In the genomic region with DNA sequence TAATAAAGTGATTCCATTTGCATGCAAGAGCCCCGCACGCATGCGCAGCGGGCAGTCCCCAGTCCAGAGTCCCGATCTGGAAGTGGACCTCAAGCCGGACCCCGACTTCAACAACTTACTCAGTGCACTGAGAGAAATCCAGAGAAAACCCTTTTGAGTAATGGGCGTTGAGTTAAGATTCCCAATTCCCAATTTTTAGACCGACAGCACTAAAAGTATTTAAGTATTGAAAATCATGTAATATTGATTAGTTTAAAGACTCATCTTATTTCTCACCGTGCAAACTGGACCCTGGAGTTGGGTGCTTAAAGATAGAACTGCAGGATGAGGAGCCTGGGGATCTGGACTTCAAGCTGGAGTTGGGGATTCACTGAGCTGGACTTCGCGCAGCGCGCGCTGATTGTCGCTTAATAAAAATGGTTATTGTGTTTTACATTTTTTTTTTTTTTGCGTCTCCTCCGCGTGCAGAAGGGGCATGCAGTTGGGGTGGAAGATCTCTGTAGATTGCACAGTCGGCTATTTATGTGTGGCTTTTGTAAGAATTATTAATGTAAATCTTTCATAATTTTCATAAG, we compare ENCODE assay signal across 4 fruit fly cellular contexts.
TF ChIP-seq lines count a peak whose summit lies in the region.

No protein-coding gene starts in this region.

- TF ChIP-seq CTCF in whole organism, embryonic (GFP tag; optimal IDR thresholded peaks at IDR 0.05; lab: Kevin White, UChicago): no peak

TF ChIP-seq in whole organism, embryonic, 481 proteins besides CTCF, POLR2A, EP300 and RAD21 (continues in another document):
- TF ChIP-seq CG16815 (GFP tag; optimal IDR thresholded peaks at IDR 0.05; lab: Kevin White, UChicago) (peak; percentile 12), corto (GFP tag; optimal IDR thresholded peaks at IDR 0.05; lab: Kevin White, UChicago) (peak; percentile 89), prd (optimal IDR thresholded peaks at IDR 0.05; lab: Kevin White, UChicago) (no peak), prd (GFP tag; IDR thresholded peaks at IDR 0.05; lab: Robert Waterston, UW) (peak; percentile 23; the same call in 1 of the 3 replicates), Xrp1 (GFP tag; IDR thresholded peaks at IDR 0.05; lab: Robert Waterston, UW) (peak; percentile 55; the same call in 1 of the 2 replicates), CG12659 (GFP tag; optimal IDR thresholded peaks at IDR 0.05; lab: Kevin White, UChicago) (no peak), CG4282 (GFP tag; optimal IDR thresholded peaks at IDR 0.05; lab: Kevin White, UChicago) (no peak), dati (GFP tag; IDR thresholded peaks at IDR 0.05; lab: Robert Waterston, UW) (0 out of 2 replicates have a peak, but pooled peaks have one; percentile 11), dmrt11E (tag; optimal IDR thresholded peaks at IDR 0.05; lab: Kevin White, UChicago) (peak; percentile 51), Dip3 (GFP tag; optimal IDR thresholded peaks at IDR 0.05; lab: Kevin White, UChicago) (no peak), nom (GFP tag; optimal IDR thresholded peaks at IDR 0.05; lab: Kevin White, UChicago) (peak; percentile 97), CG4404 (GFP tag; IDR thresholded peaks at IDR 0.05; lab: Robert Waterston, UW) (0 out of 2 replicates have a peak, but pooled peaks have one; percentile 27), CG13123 (GFP tag; optimal IDR thresholded peaks at IDR 0.05; lab: Kevin White, UChicago) (no peak), CG1603 (tag; optimal IDR thresholded peaks at IDR 0.05; lab: Kevin White, UChicago) (peak; percentile 17), CG15269 (tag; optimal IDR thresholded peaks at IDR 0.05; lab: Kevin White, UChicago) (no peak), Myb (GFP tag; optimal IDR thresholded peaks at IDR 0.05; lab: Kevin White, UChicago) (no peak), CG6254 (GFP tag; optimal IDR thresholded peaks at IDR 0.05; lab: Kevin White, UChicago) (no peak), Ssrp (tag; optimal IDR thresholded peaks at IDR 0.05; lab: Kevin White, UChicago) (no peak), CG18476 (GFP tag; optimal IDR thresholded peaks at IDR 0.05; lab: Kevin White, UChicago) (no peak), CG3726 (GFP tag; IDR thresholded peaks at IDR 0.05; lab: Robert Waterston, UW) (no peak)

TF ChIP-seq in whole organism, prepupa, 60 proteins besides CTCF, POLR2A, EP300 and RAD21 (continues in another document):
- no peak for TF ChIP-seq fkh (GFP tag; optimal IDR thresholded peaks at IDR 0.05; lab: Kevin White, UChicago)
- peak; percentile 97 for TF ChIP-seq CG1621 (tag; optimal IDR thresholded peaks at IDR 0.05; lab: Kevin White, UChicago)
- peak; percentile 98 for TF ChIP-seq CG6808 (GFP tag; optimal IDR thresholded peaks at IDR 0.05; lab: Kevin White, UChicago)
- peak; percentile 78 for TF ChIP-seq CG11762 (GFP tag; optimal IDR thresholded peaks at IDR 0.05; lab: Kevin White, UChicago; ENCODE audit: insufficient read depth)
- TF ChIP-seq CG6792 (GFP tag; optimal IDR thresholded peaks at IDR 0.05; lab: Kevin White, UChicago): peak; percentile 94
- TF ChIP-seq CG31627 (GFP tag; optimal IDR thresholded peaks at IDR 0.05; lab: Kevin White, UChicago): peak; percentile 90
- TF ChIP-seq eg (GFP tag; IDR thresholded peaks at IDR 0.05; lab: Robert Waterston, UW): peak; percentile 56; the same call in 2 of the 3 replicates
- TF ChIP-seq dac (GFP tag; optimal IDR thresholded peaks at IDR 0.05; lab: Kevin White, UChicago): no peak
- TF ChIP-seq ss (GFP tag; optimal IDR thresholded peaks at IDR 0.05; lab: Kevin White, UChicago): peak; percentile 99
- peak; percentile 87 for TF ChIP-seq CG11902 (GFP tag; optimal IDR thresholded peaks at IDR 0.05; lab: Kevin White, UChicago)
- peak; percentile 67 for TF ChIP-seq CG8119 (GFP tag; IDR thresholded peaks at IDR 0.05; lab: Robert Waterston, UW)
- peak; percentile 89 for TF ChIP-seq net (GFP tag; optimal IDR thresholded peaks at IDR 0.05; lab: Kevin White, UChicago)
- TF ChIP-seq Sox14 (GFP tag; optimal IDR thresholded peaks at IDR 0.05; lab: Kevin White, UChicago): peak; percentile 94
- TF ChIP-seq Met (GFP tag; optimal IDR thresholded peaks at IDR 0.05; lab: Kevin White, UChicago): peak; percentile 85
- TF ChIP-seq fd85E (GFP tag; optimal IDR thresholded peaks at IDR 0.05; lab: Kevin White, UChicago): peak; percentile 60
- peak; percentile 77 for TF ChIP-seq Gug (GFP tag; IDR thresholded peaks at IDR 0.05; lab: Robert Waterston, UW)
- peak; percentile 89 for TF ChIP-seq CG7368 (GFP tag; optimal IDR thresholded peaks at IDR 0.05; lab: Kevin White, UChicago)
- peak; percentile 97 for TF ChIP-seq svp (GFP tag; lab: Kevin White, UChicago)
- peak; percentile 93 for TF ChIP-seq cyc (GFP tag; optimal IDR thresholded peaks at IDR 0.05; lab: Kevin White, UChicago)
- peak; percentile 53 for TF ChIP-seq CG4318 (GFP tag; optimal IDR thresholded peaks at IDR 0.05; lab: Kevin White, UChicago)
- peak; percentile 86 for TF ChIP-seq Eip93F (GFP tag; optimal IDR thresholded peaks at IDR 0.05; lab: Kevin White, UChicago)
- peak; percentile 97 for TF ChIP-seq Ets96B (tag; optimal IDR thresholded peaks at IDR 0.05; lab: Kevin White, UChicago)

TF ChIP-seq in whole organism, pupa, 21 proteins besides CTCF, POLR2A, EP300 and RAD21:
- TF ChIP-seq CG13204 (GFP tag; optimal IDR thresholded peaks at IDR 0.05; lab: Kevin White, UChicago): peak; percentile 96
- peak; percentile 71 for TF ChIP-seq rn (GFP tag; IDR thresholded peaks at IDR 0.05; lab: Robert Waterston, UW)
- no peak for TF ChIP-seq CG10348 (GFP tag; IDR thresholded peaks at IDR 0.05; lab: Robert Waterston, UW)
- peak; percentile 97 for TF ChIP-seq CG15710 (tag; optimal IDR thresholded peaks at IDR 0.05; lab: Kevin White, UChicago)
- peak; percentile 96 for TF ChIP-seq gl (tag; optimal IDR thresholded peaks at IDR 0.05; lab: Kevin White, UChicago)
- TF ChIP-seq EcR (GFP tag; optimal IDR thresholded peaks at IDR 0.05; lab: Kevin White, UChicago): peak; percentile 80
- TF ChIP-seq fd96Ca (GFP tag; IDR thresholded peaks at IDR 0.05; lab: Robert Waterston, UW): peak; percentile 90
- peak; percentile 96 for TF ChIP-seq CG17806 (tag; optimal IDR thresholded peaks at IDR 0.05; lab: Kevin White, UChicago)
- TF ChIP-seq D1 (tag; optimal IDR thresholded peaks at IDR 0.05; lab: Kevin White, UChicago): peak; percentile 67
- TF ChIP-seq CG32121 (GFP tag; IDR thresholded peaks at IDR 0.05; lab: Robert Waterston, UW): no peak
- TF ChIP-seq CG8159 (tag; optimal IDR thresholded peaks at IDR 0.05; lab: Kevin White, UChicago): peak; percentile 96
- peak; percentile 96 for TF ChIP-seq Pif1B (GFP tag; optimal IDR thresholded peaks at IDR 0.05; lab: Kevin White, UChicago)
- TF ChIP-seq Ets98B (GFP tag; IDR thresholded peaks at IDR 0.05; lab: Robert Waterston, UW): peak; percentile 51; the same call in 1 of the 2 replicates
- TF ChIP-seq CG8301 (tag; optimal IDR thresholded peaks at IDR 0.05; lab: Kevin White, UChicago): peak; percentile 88
- TF ChIP-seq Snoo (tag; optimal IDR thresholded peaks at IDR 0.05; lab: Kevin White, UChicago): peak; percentile 88
- TF ChIP-seq Pif1A (GFP tag; optimal IDR thresholded peaks at IDR 0.05; lab: Kevin White, UChicago): peak; percentile 83
- peak; percentile 95 for TF ChIP-seq CG9948 (tag; optimal IDR thresholded peaks at IDR 0.05; lab: Kevin White, UChicago)
- TF ChIP-seq CG4496 (GFP tag; IDR thresholded peaks at IDR 0.05; lab: Robert Waterston, UW): peak; percentile 87; the same call in 2 of the 3 replicates
- peak; percentile 93 for TF ChIP-seq CG14655 (GFP tag; optimal IDR thresholded peaks at IDR 0.05; lab: Kevin White, UChicago)
- peak; percentile 85 for TF ChIP-seq CG12605 (GFP tag; IDR thresholded peaks at IDR 0.05; lab: Robert Waterston, UW)
- peak; percentile 96 for TF ChIP-seq CG34367 (tag; optimal IDR thresholded peaks at IDR 0.05; lab: Kevin White, UChicago)
TF ChIP-seq in whole organism, pupa: peak in this region for 19.

TF ChIP-seq in whole organism, wandering third instar larva, 38 proteins besides CTCF, POLR2A, EP300 and RAD21 (continues in another document):
- TF ChIP-seq foxo (GFP tag; optimal IDR thresholded peaks at IDR 0.05; lab: Kevin White, UChicago): peak; percentile 72 to 93
- peak; percentile 92 for TF ChIP-seq rgr (GFP tag; optimal IDR thresholded peaks at IDR 0.05; lab: Kevin White, UChicago)
- TF ChIP-seq woc (GFP tag; optimal IDR thresholded peaks at IDR 0.05; lab: Kevin White, UChicago): peak; percentile 90
- peak; percentile 82 for TF ChIP-seq psq (GFP tag; optimal IDR thresholded peaks at IDR 0.05; lab: Kevin White, UChicago)
- peak; percentile 81 for TF ChIP-seq tai (GFP tag; optimal IDR thresholded peaks at IDR 0.05; lab: Kevin White, UChicago)
- TF ChIP-seq Jra (GFP tag; optimal IDR thresholded peaks at IDR 0.05; lab: Kevin White, UChicago): peak; percentile 79
- TF ChIP-seq HLH106 (tag; optimal IDR thresholded peaks at IDR 0.05; lab: Kevin White, UChicago): peak; percentile 92
- no peak for TF ChIP-seq Dif (GFP tag; optimal IDR thresholded peaks at IDR 0.05; lab: Kevin White, UChicago; ENCODE audit: partially characterized antibody)
- peak; percentile 96 for TF ChIP-seq h (GFP tag; optimal IDR thresholded peaks at IDR 0.05; lab: Kevin White, UChicago)
- TF ChIP-seq Rel (GFP tag; optimal IDR thresholded peaks at IDR 0.05; lab: Kevin White, UChicago): peak; percentile 84
- TF ChIP-seq Rel (tag; optimal IDR thresholded peaks at IDR 0.05; lab: Kevin White, UChicago): peak; percentile 80
- no peak for TF ChIP-seq jim (GFP tag; optimal IDR thresholded peaks at IDR 0.05; lab: Kevin White, UChicago)
- peak; percentile 86 for TF ChIP-seq sage (GFP tag; optimal IDR thresholded peaks at IDR 0.05; lab: Kevin White, UChicago)
- peak; percentile 93 for TF ChIP-seq ey (GFP tag; optimal IDR thresholded peaks at IDR 0.05; lab: Kevin White, UChicago)
- no peak for TF ChIP-seq lola (GFP tag; optimal IDR thresholded peaks at IDR 0.05; lab: Kevin White, UChicago)
- TF ChIP-seq dsf (GFP tag; optimal IDR thresholded peaks at IDR 0.05; lab: Kevin White, UChicago; ENCODE audit: borderline replicate concordance): peak; percentile 42
- TF ChIP-seq brk (GFP tag; optimal IDR thresholded peaks at IDR 0.05; lab: Kevin White, UChicago): peak; percentile 75
- TF ChIP-seq CG9705 (GFP tag; optimal IDR thresholded peaks at IDR 0.05; lab: Kevin White, UChicago): peak; percentile 86
- peak; percentile 44 for TF ChIP-seq CrebA (GFP tag; optimal IDR thresholded peaks at IDR 0.05; lab: Kevin White, UChicago; ENCODE audit: borderline replicate concordance)
- peak; percentile 7 for TF ChIP-seq Hr83 (GFP tag; optimal IDR thresholded peaks at IDR 0.05; lab: Kevin White, UChicago; ENCODE audit: poor library complexity, severe bottlenecking)
- TF ChIP-seq Hnf4 (GFP tag; optimal IDR thresholded peaks at IDR 0.05; lab: Kevin White, UChicago): peak; percentile 92
- no peak for TF ChIP-seq N (GFP tag; optimal IDR thresholded peaks at IDR 0.05; lab: Kevin White, UChicago)
- peak; percentile 76 for TF ChIP-seq dmrt93B (GFP tag; optimal IDR thresholded peaks at IDR 0.05; lab: Kevin White, UChicago)
- TF ChIP-seq br (GFP tag; optimal IDR thresholded peaks at IDR 0.05; lab: Kevin White, UChicago): peak; percentile 94
- TF ChIP-seq usp (GFP tag; optimal IDR thresholded peaks at IDR 0.05; lab: Kevin White, UChicago): no peak
- peak; percentile 90 for TF ChIP-seq OdsH (GFP tag; optimal IDR thresholded peaks at IDR 0.05; lab: Kevin White, UChicago)

Comparison
In these comparisons a context has a peak if more than half of its experiments do, and no peak if none do; other contexts are left out.
1. Of the 7 proteins assayed by ChIP-seq in both whole organism, embryonic and whole organism, prepupa: peak only in whole organism, embryonic: none; only in whole organism, prepupa: Blimp-1, CG16779, CG6854, Gug, Hr39, Lpt and 1 more; in both: none; in neither: 0.